Worm (Caenorhabditis elegans): ENCODE data around the gene C42D4.19.

DNA sequence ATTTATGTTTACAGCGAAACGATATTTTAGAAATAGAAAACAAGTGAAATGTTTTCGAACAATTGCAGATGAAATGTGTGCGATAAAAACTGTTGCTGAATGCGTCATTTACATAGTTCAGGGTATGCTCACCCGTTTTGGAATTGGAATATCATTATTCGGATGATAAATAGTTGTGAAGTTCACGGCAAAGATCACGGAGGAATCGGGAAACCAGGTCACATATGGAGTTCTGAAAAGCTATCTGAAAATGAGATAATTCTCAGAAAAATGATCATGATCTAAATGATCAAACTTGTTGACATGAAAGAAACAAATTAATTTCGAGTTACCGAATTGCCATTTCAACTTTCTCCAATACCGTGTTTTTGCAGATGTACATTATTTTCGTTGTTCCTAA lies 20.3 kb downstream of the C42D4.19 start, which contains the start of gene best-16:
- TF ChIP-seq ama-1 (optimal IDR thresholded peaks at IDR 0.05) (no peak), ama-1 (GFP tag; optimal IDR thresholded peaks at IDR 0.05) (no peak), ceh-40 (GFP tag; IDR thresholded peaks at IDR 0.05) (no peak), unc-130 (GFP tag; optimal IDR thresholded peaks at IDR 0.05) (no peak), pbrm-1 (GFP tag; IDR thresholded peaks at IDR 0.05) (no peak), hlh-26 (GFP tag; conservative IDR thresholded peaks at IDR 0.05) (no peak), attf-6 (GFP tag; IDR thresholded peaks at IDR 0.05) (no peak), lsl-1 (GFP tag; optimal IDR thresholded peaks at IDR 0.05) (no peak), ceh-91 (GFP tag; IDR thresholded peaks at IDR 0.05) (no peak), F37B4.10 (GFP tag; IDR thresholded peaks at IDR 0.05) (no peak), D2030.7 (GFP tag; IDR thresholded peaks at IDR 0.05) (no peak), ztf-25 (GFP tag; IDR thresholded peaks at IDR 0.05) (no peak), Y79H2A.3 (GFP tag; conservative IDR thresholded peaks at IDR 0.05) (no peak), unc-62 (GFP tag; optimal IDR thresholded peaks at IDR 0.05) (no peak)
